Fruit fly (Drosophila melanogaster) whole organism, embryonic: ENCODE data around the gene Art9.

Source experiments
- B-H2 ChIP-seq: fragments of 200-800 bp; sonication (Bioruptor generic); optimal IDR thresholded peaks from 2 replicates; lab custom pipeline; 2018; ENCODE audit warnings: missing biosample characterization, mild to moderate bottlenecking, missing genetic modification characterization
- Bteb2 ChIP-seq: fragments of 200-800 bp; sonication (Bioruptor generic); optimal IDR thresholded peaks from 2 replicates; lab custom pipeline; 2016; ENCODE audit warnings: missing biosample characterization, missing genetic modification characterization
- CG1024 ChIP-seq: fragments of 200-800 bp; sonication (Bioruptor generic); IDR thresholded peaks from 2 replicates; pipeline ENCODE4 v1.3.6; 2022; ENCODE audit warnings: missing biosample characterization, missing genetic modification characterization
- CG12155 ChIP-seq: fragments of 200-800 bp; sonication (Bioruptor generic); optimal IDR thresholded peaks from 3 replicates; lab custom pipeline; 2016; ENCODE audit warnings: missing biosample characterization, missing genetic modification characterization
- CG12391 ChIP-seq: fragments of 200-800 bp; sonication (Bioruptor generic); optimal IDR thresholded peaks from 3 replicates; lab custom pipeline; 2018; ENCODE audit warnings: missing biosample characterization, mild to moderate bottlenecking, missing genetic modification characterization, moderate library complexity
- CG13287 ChIP-seq: fragments of 200-800 bp; sonication (Bioruptor generic); IDR thresholded peaks from 2 replicates; pipeline ENCODE4 v1.3.6; 2022; ENCODE audit warnings: missing biosample characterization, missing genetic modification characterization; ENCODE audit not compliant: partially characterized antibody
- CG13296 ChIP-seq: fragments of 200-800 bp; sonication (Bioruptor generic); optimal IDR thresholded peaks from 3 replicates; lab custom pipeline; 2018; ENCODE audit warnings: missing biosample characterization, mild to moderate bottlenecking, missing genetic modification characterization
- CG13775 ChIP-seq: fragments of 200-800 bp; sonication (Bioruptor generic); optimal IDR thresholded peaks from 3 replicates; lab custom pipeline; 2017; ENCODE audit warnings: missing biosample characterization, mild to moderate bottlenecking, missing genetic modification characterization
- CG13894 ChIP-seq: fragments of 200-800 bp; sonication (Bioruptor generic); optimal IDR thresholded peaks from 3 replicates; lab custom pipeline; 2018; ENCODE audit warnings: missing biosample characterization, mild to moderate bottlenecking, missing genetic modification characterization, moderate library complexity
- CG15601 ChIP-seq: fragments of 200-800 bp; sonication (Bioruptor generic); optimal IDR thresholded peaks from 3 replicates; lab custom pipeline; 2019; ENCODE audit warnings: missing biosample characterization, mild to moderate bottlenecking, missing genetic modification characterization, moderate library complexity
- CG17186 ChIP-seq: fragments of 200-800 bp; sonication (Bioruptor generic); optimal IDR thresholded peaks from 3 replicates; lab custom pipeline; 2017; ENCODE audit warnings: missing biosample characterization, missing genetic modification reagents, missing genetic modification characterization
- CG17385 ChIP-seq: fragments of 200-800 bp; sonication (Bioruptor generic); optimal IDR thresholded peaks from 3 replicates; lab custom pipeline; 2018; ENCODE audit warnings: missing biosample characterization, mild to moderate bottlenecking, missing genetic modification characterization
- CG2120 ChIP-seq: fragments of 200-800 bp; sonication (Bioruptor generic); optimal IDR thresholded peaks from 3 replicates; lab custom pipeline; 2016; ENCODE audit warnings: missing biosample characterization, missing genetic modification characterization
- CG2129 ChIP-seq: fragments of 200-800 bp; sonication (Bioruptor generic); IDR thresholded peaks from 2 replicates; pipeline ENCODE4 v1.3.6; 2022; ENCODE audit warnings: missing biosample characterization, missing genetic modification characterization; ENCODE audit not compliant: partially characterized antibody
- CG2875 ChIP-seq: fragments of 200-800 bp; sonication (Bioruptor generic); optimal IDR thresholded peaks from 2 replicates; lab custom pipeline; 2017; ENCODE audit warnings: missing biosample characterization, mild to moderate bottlenecking, missing genetic modification characterization, missing genetic modification reagents
- CG30431 ChIP-seq: fragments of 200-800 bp; sonication (Bioruptor generic); optimal IDR thresholded peaks from 2 replicates; lab custom pipeline; 2017; ENCODE audit warnings: missing biosample characterization, missing genetic modification characterization
- CG6683 ChIP-seq: fragments of 200-800 bp; sonication (Bioruptor generic); optimal IDR thresholded peaks from 2 replicates; lab custom pipeline; 2017; ENCODE audit warnings: missing biosample characterization, mild to moderate bottlenecking, missing genetic modification characterization, missing genetic modification reagents
- CG6813 ChIP-seq: fragments of 200-800 bp; sonication (Bioruptor generic); optimal IDR thresholded peaks from 2 replicates; lab custom pipeline; 2017; ENCODE audit warnings: missing biosample characterization, missing genetic modification characterization, mild to moderate bottlenecking, moderate library complexity, missing genetic modification reagents
- CG7372 ChIP-seq: fragments of 200-800 bp; sonication (Bioruptor generic); IDR thresholded peaks from 2 replicates; pipeline ENCODE4 v1.3.6; 2022; ENCODE audit warnings: missing biosample characterization, missing genetic modification characterization
- CG7928 ChIP-seq: fragments of 200-800 bp; sonication (Bioruptor generic); optimal IDR thresholded peaks from 2 replicates; lab custom pipeline; 2017; ENCODE audit warnings: missing biosample characterization, mild to moderate bottlenecking, missing genetic modification characterization
- E2f1 ChIP-seq: fragments of 200-800 bp; sonication (Bioruptor generic); IDR thresholded peaks from 2 replicates; pipeline ENCODE4 v1.3.6; 2022; ENCODE audit warnings: missing biosample characterization, missing genetic modification characterization
- H15 ChIP-seq: fragments of 200-800 bp; sonication (Bioruptor generic); IDR thresholded peaks from 3 replicates; pipeline ENCODE4 v1.3.6; 2022; ENCODE audit warnings: missing biosample characterization, missing genetic modification characterization
- Hr3 ChIP-seq: fragments of 200-800 bp; sonication (Bioruptor generic); optimal IDR thresholded peaks from 3 replicates; lab custom pipeline; 2016; ENCODE audit warnings: missing biosample characterization, missing genetic modification characterization
- Hr78 ChIP-seq, 2 experiments: fragments of 200-800 bp in 1 of 2; fragments of >200 bp in 1 of 2; sonication (Bioruptor generic) in 1 of 2; optimal IDR thresholded peaks; 2 replicates each; lab custom pipeline; 2017 to 2019; ENCODE audit warnings: missing biosample characterization in 2 of 2, missing genetic modification characterization in 2 of 2, mild to moderate bottlenecking in 1 of 2, moderate library complexity in 1 of 2
- Lim3 ChIP-seq: fragments of 200-800 bp; sonication (Bioruptor generic); IDR thresholded peaks from 2 replicates; pipeline ENCODE4 v1.3.6; 2022; ENCODE audit warnings: missing biosample characterization, missing genetic modification characterization
- NFAT ChIP-seq: fragments of 200-800 bp; sonication (Bioruptor generic); IDR thresholded peaks from 2 replicates; pipeline ENCODE4 v1.3.6; 2022; ENCODE audit warnings: missing biosample characterization, missing genetic modification characterization
- Nf-YA ChIP-seq: fragments of 200-800 bp; sonication (Bioruptor generic); IDR thresholded peaks from 2 replicates; pipeline ENCODE4 v1.3.6; 2022; ENCODE audit warnings: missing biosample characterization, missing genetic modification characterization
- Nf-YB ChIP-seq: fragments of 200-800 bp; sonication (Bioruptor generic); optimal IDR thresholded peaks from 3 replicates; lab custom pipeline; 2019; ENCODE audit warnings: missing biosample characterization, mild to moderate bottlenecking, missing genetic modification characterization, moderate library complexity
- NfI ChIP-seq: fragments of 200-800 bp; sonication (Bioruptor generic); optimal IDR thresholded peaks from 3 replicates; lab custom pipeline; 2018; ENCODE audit warnings: missing biosample characterization, mild to moderate bottlenecking, missing genetic modification characterization, moderate library complexity
- Sry-β ChIP-seq: fragments of 200-800 bp; sonication (Bioruptor generic); optimal IDR thresholded peaks from 2 replicates; lab custom pipeline; 2018; ENCODE audit warnings: missing biosample characterization, mild to moderate bottlenecking, missing genetic modification characterization, moderate library complexity
- Ssrp ChIP-seq: fragments of 200-800 bp; sonication (Bioruptor generic); optimal IDR thresholded peaks from 2 replicates; lab custom pipeline; 2018; ENCODE audit warnings: missing biosample characterization, mild to moderate bottlenecking, missing genetic modification characterization, moderate library complexity
- Tbp ChIP-seq: fragments of >200 bp; optimal IDR thresholded peaks from 2 replicates; lab custom pipeline; 2018; ENCODE audit warnings: missing biosample characterization, missing genetic modification characterization
- Usf ChIP-seq: fragments of 200-800 bp; sonication (Bioruptor generic); optimal IDR thresholded peaks from 2 replicates; lab custom pipeline; 2017; ENCODE audit warnings: missing genotype, missing biosample characterization, missing genetic modification characterization
- Xrp1 ChIP-seq: fragments of 200-800 bp; sonication (Bioruptor generic); IDR thresholded peaks from 2 replicates; pipeline ENCODE4 v1.3.6; 2022; ENCODE audit warnings: missing biosample characterization, missing genetic modification characterization
- btn ChIP-seq: fragments of 200-800 bp; sonication (Bioruptor generic); optimal IDR thresholded peaks from 2 replicates; lab custom pipeline; 2016; ENCODE audit warnings: missing biosample characterization, missing genetic modification characterization
- dpn ChIP-seq, 2 experiments: fragments of 200-800 bp; sonication (Bioruptor generic); optimal IDR thresholded peaks; 3 replicates each; lab custom pipeline; 2016; ENCODE audit warnings: missing biosample characterization in 2 of 2, missing genetic modification characterization in 2 of 2
- gt ChIP-seq: fragments of 200-800 bp; sonication (Bioruptor generic); IDR thresholded peaks from 2 replicates; pipeline ENCODE4 v1.3.6; 2022; ENCODE audit warnings: missing biosample characterization, missing genetic modification characterization
- lov ChIP-seq, 2 experiments: fragments of 200-800 bp in 1 of 2; fragments of >200 bp in 1 of 2; sonication (Bioruptor generic) in 1 of 2; IDR thresholded peaks in 1 of 2; optimal IDR thresholded peaks in 1 of 2; 2 replicates in 1 of 2; 3 replicates in 1 of 2; pipeline versions ENCODE4 v1.3.6 to Lab custom; 2017 to 2022; ENCODE audit warnings: missing biosample characterization in 1 of 2, missing genetic modification characterization in 1 of 2
- pfk ChIP-seq: fragments of 200-800 bp; sonication (Bioruptor generic); optimal IDR thresholded peaks from 2 replicates; lab custom pipeline; 2018; ENCODE audit warnings: missing biosample characterization, mild to moderate bottlenecking, missing genetic modification characterization, moderate library complexity
- pho ChIP-seq: fragments of 200-800 bp; sonication (Bioruptor generic); optimal IDR thresholded peaks from 2 replicates; lab custom pipeline; 2016; ENCODE audit warnings: missing biosample characterization, missing genetic modification characterization
- pnt ChIP-seq: fragments of 200-800 bp; sonication (Bioruptor generic); optimal IDR thresholded peaks from 3 replicates; lab custom pipeline; 2016; ENCODE audit warnings: missing biosample characterization, missing genetic modification characterization
- sd ChIP-seq: fragments of 200-800 bp; sonication (Bioruptor generic); optimal IDR thresholded peaks from 3 replicates; lab custom pipeline; 2018; ENCODE audit warnings: missing biosample characterization, mild to moderate bottlenecking, missing genetic modification characterization, moderate library complexity
- sqz ChIP-seq: fragments of 200-800 bp; sonication (Bioruptor generic); optimal IDR thresholded peaks from 3 replicates; lab custom pipeline; 2018; ENCODE audit warnings: missing biosample characterization, mild to moderate bottlenecking, missing genetic modification characterization
- stc ChIP-seq: fragments of 200-800 bp; sonication (Bioruptor generic); IDR thresholded peaks from 2 replicates; pipeline ENCODE4 v1.3.6; 2022; ENCODE audit warnings: missing biosample characterization, missing genetic modification characterization
- stwl ChIP-seq: fragments of 200-800 bp; sonication (Bioruptor generic); optimal IDR thresholded peaks from 3 replicates; lab custom pipeline; 2018; ENCODE audit warnings: missing biosample characterization, mild to moderate bottlenecking, missing genetic modification characterization, moderate library complexity
- tll ChIP-seq, 2 experiments: fragments of 200-800 bp in 1 of 2; fragments of >200 bp in 1 of 2; sonication (Bioruptor generic) in 1 of 2; optimal IDR thresholded peaks; 2 replicates each; lab custom pipeline; 2017 to 2019; ENCODE audit warnings: missing biosample characterization in 2 of 2, missing genetic modification characterization in 2 of 2, mild to moderate bottlenecking in 1 of 2, moderate library complexity in 1 of 2
- vvl ChIP-seq: fragments of 200-800 bp; sonication (Bioruptor generic); IDR thresholded peaks from 2 replicates; pipeline ENCODE4 v1.3.6; 2022; ENCODE audit warnings: missing biosample characterization, missing genetic modification characterization
- wdn ChIP-seq: fragments of 200-800 bp; sonication (Bioruptor generic); IDR thresholded peaks from 2 replicates; pipeline ENCODE4 v1.3.6; 2022; ENCODE audit warnings: missing biosample characterization, missing genetic modification characterization

Art9 gene

DNA sequence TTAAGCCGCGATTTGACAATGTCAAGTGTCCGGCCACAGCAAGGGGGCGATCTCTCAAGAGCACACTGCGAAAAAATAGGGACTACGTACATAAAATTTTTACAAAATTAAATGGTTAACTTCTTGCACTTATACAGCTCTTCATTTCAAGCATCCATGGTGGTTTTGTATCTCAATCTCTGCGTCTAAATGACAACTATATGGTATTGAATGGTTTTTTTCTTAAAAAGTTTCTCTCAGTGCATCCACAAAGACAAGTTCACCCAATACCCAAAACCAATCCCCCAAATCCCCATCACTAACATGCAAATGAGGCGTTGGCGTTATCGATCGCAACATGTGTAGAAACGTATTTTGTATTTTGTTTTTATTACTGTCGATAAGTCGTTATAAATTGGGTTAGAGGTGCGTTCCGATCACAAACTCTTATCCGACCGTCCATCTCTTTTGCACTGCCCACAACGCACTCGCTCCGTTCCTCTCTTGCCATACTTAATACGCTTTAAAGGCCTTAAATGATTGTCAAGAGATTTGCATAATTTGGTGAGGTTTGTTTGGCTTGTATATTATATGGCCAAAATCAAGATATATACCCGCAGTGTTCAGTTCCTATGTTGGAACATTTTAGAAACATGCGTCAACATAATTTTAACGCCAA lies 28.4 kb downstream of the Art9 start (continued):
- peak; percentile 45 for TF ChIP-seq pho
- TF ChIP-seq stwl (tag; lab: Kevin White, UChicago), result no peak
- TF ChIP-seq NFAT (GFP tag; lab: Robert Waterston, UW), result peak; percentile 73
- no peak for TF ChIP-seq CG2129 (GFP tag; lab: Robert Waterston, UW)
- TF ChIP-seq CG7372, result peak; percentile 65
- peak; percentile 72 for TF ChIP-seq CG1024 (GFP tag; lab: Robert Waterston, UW)
- peak; percentile 86 for TF ChIP-seq Xrp1 (GFP tag; lab: Robert Waterston, UW)
- TF ChIP-seq wdn (GFP tag; lab: Robert Waterston, UW), result 0 out of 2 replicates have a peak, but pooled peaks have one; percentile 32
- TF ChIP-seq CG15601 (tag; lab: Kevin White, UChicago), result peak; percentile 68
- TF ChIP-seq Usf (GFP tag; lab: Kevin White, UChicago), result peak; percentile 40
- peak; percentile 71 to 74 for TF ChIP-seq dpn (GFP tag; optimal IDR thresholded peaks at IDR 0.05; lab: Kevin White, UChicago)
- TF ChIP-seq NfI (GFP tag; lab: Kevin White, UChicago), result peak; percentile 47
- peak; percentile 18 for TF ChIP-seq CG30431 (GFP tag; lab: Kevin White, UChicago)
- TF ChIP-seq stc (GFP tag; lab: Robert Waterston, UW), result peak; percentile 79
- TF ChIP-seq CG6813 (GFP tag; lab: Kevin White, UChicago), result peak; percentile 36
- TF ChIP-seq sqz (GFP tag; lab: Kevin White, UChicago), result peak; percentile 56
- peak; percentile 92 for TF ChIP-seq CG13894 (tag; lab: Kevin White, UChicago)
- peak; percentile 39 for TF ChIP-seq CG12155 (GFP tag; lab: Kevin White, UChicago)
- peak; percentile 48 for TF ChIP-seq Hr3 (GFP tag; lab: Kevin White, UChicago)
- TF ChIP-seq B-H2 (GFP tag; lab: Kevin White, UChicago), result no peak
- TF ChIP-seq Hr78 (GFP tag; optimal IDR thresholded peaks at IDR 0.05; lab: Kevin White, UChicago), result peak in 1 of 2 experiments; percentile 50
- peak; percentile 68 for TF ChIP-seq CG17385 (GFP tag; lab: Kevin White, UChicago)
- TF ChIP-seq gt (GFP tag; lab: Robert Waterston, UW), result 0 out of 2 replicates have a peak, but pooled peaks have one; percentile 17
- peak; percentile 55 for TF ChIP-seq CG2875
- TF ChIP-seq CG6683 (GFP tag; lab: Kevin White, UChicago), result no peak
- TF ChIP-seq lov (optimal IDR thresholded peaks at IDR 0.05; lab: Kevin White, UChicago), result no peak
- peak; percentile 83; the same call in 2 of the 3 replicates for TF ChIP-seq lov (GFP tag; IDR thresholded peaks at IDR 0.05; lab: Robert Waterston, UW)
- TF ChIP-seq btn (GFP tag; lab: Kevin White, UChicago), result peak; percentile 76
- TF ChIP-seq Bteb2, result peak; percentile 44
- TF ChIP-seq Lim3 (GFP tag; lab: Robert Waterston, UW), result no peak
- TF ChIP-seq CG13296 (GFP tag; lab: Kevin White, UChicago), result peak; percentile 66
- peak; percentile 71 for TF ChIP-seq Ssrp (tag; lab: Kevin White, UChicago)
- TF ChIP-seq CG7928 (GFP tag; lab: Kevin White, UChicago), result peak; percentile 13
- no peak for TF ChIP-seq CG13287
- TF ChIP-seq CG2120 (GFP tag; lab: Kevin White, UChicago), result peak; percentile 63
- TF ChIP-seq Nf-YA (GFP tag; lab: Robert Waterston, UW), result peak; percentile 64
- peak; percentile 34 for TF ChIP-seq Nf-YB (GFP tag; lab: Kevin White, UChicago)
- TF ChIP-seq H15 (GFP tag; lab: Robert Waterston, UW), result peak; percentile 64; the same call in 2 of the 3 replicates
- TF ChIP-seq CG13775 (GFP tag; lab: Kevin White, UChicago), result peak; percentile 51
- TF ChIP-seq tll (GFP tag; optimal IDR thresholded peaks at IDR 0.05; lab: Kevin White, UChicago), result no peak
- TF ChIP-seq pnt (GFP tag; lab: Kevin White, UChicago), result peak; percentile 82
- TF ChIP-seq vvl (GFP tag; lab: Robert Waterston, UW), result peak; percentile 88
- TF ChIP-seq CG12391 (tag; lab: Kevin White, UChicago), result peak; percentile 80
- TF ChIP-seq E2f1 (GFP tag; lab: Robert Waterston, UW), result peak; percentile 65
- TF ChIP-seq pfk (GFP tag; lab: Kevin White, UChicago), result no peak
- peak; percentile 25 for TF ChIP-seq sd (tag; lab: Kevin White, UChicago)
- TF ChIP-seq CG17186 (GFP tag; lab: Kevin White, UChicago), result no peak
- peak; percentile 4 for TF ChIP-seq Sry-β (GFP tag; lab: Kevin White, UChicago)
- no peak for TF ChIP-seq Tbp (GFP tag; lab: Kevin White, UChicago)
